Worm (Caenorhabditis elegans) whole organism, early embryonic: ENCODE data around the gene fbxa-179.

ENCODE experiments used
- B0310.2 ChIP-seq: sonication (generic microtip); optimal IDR thresholded peaks from 2 replicates; lab custom pipeline; 2016; ENCODE audit warnings: mild to moderate bottlenecking, missing genetic modification characterization, missing compliant biosample characterization
- F13C5.2 ChIP-seq: sonication (generic microtip); optimal IDR thresholded peaks from 2 replicates; lab custom pipeline; 2017; ENCODE audit warnings: mild to moderate bottlenecking, missing genetic modification characterization, inconsistent platforms, missing compliant biosample characterization
- aly-1 ChIP-seq: sonication (generic microtip); optimal IDR thresholded peaks from 2 replicates; lab custom pipeline; 2016; ENCODE audit warnings: missing genetic modification characterization, missing compliant biosample characterization
- ama-1 ChIP-seq: fragments of 150-350 bp; optimal IDR thresholded peaks from 2 replicates; lab custom pipeline; 2014
- ceh-13 ChIP-seq: fragments of 200-800 bp; sonication (Bioruptor generic); optimal IDR thresholded peaks from 2 replicates; lab custom pipeline; 2018; ENCODE audit warnings: mild to moderate bottlenecking, missing genetic modification characterization, missing compliant biosample characterization
- ceh-36 ChIP-seq: sonication (generic microtip); optimal IDR thresholded peaks from 2 replicates; lab custom pipeline; 2016; ENCODE audit warnings: missing genetic modification characterization, inconsistent platforms, missing compliant biosample characterization
- ets-7 ChIP-seq: sonication (generic microtip); optimal IDR thresholded peaks from 2 replicates; lab custom pipeline; 2016; ENCODE audit warnings: missing genotype, missing genetic modification characterization, missing compliant biosample characterization
- flt-1 ChIP-seq: fragments of 200-800 bp; sonication (Bioruptor generic); IDR thresholded peaks from 2 replicates; pipeline ENCODE4 v1.3.6; 2022; ENCODE audit warnings: missing genetic modification characterization, missing compliant biosample characterization
- hmbx-1 ChIP-seq: sonication (generic microtip); optimal IDR thresholded peaks from 2 replicates; lab custom pipeline; 2016; ENCODE audit warnings: mild to moderate bottlenecking, missing genetic modification characterization, missing compliant biosample characterization
- hmg-4 ChIP-seq: fragments of 200-800 bp; sonication (Bioruptor generic); optimal IDR thresholded peaks from 2 replicates; lab custom pipeline; 2018; ENCODE audit warnings: mild to moderate bottlenecking, missing genetic modification characterization, missing compliant biosample characterization
- hnd-1 ChIP-seq: sonication (generic microtip); optimal IDR thresholded peaks from 2 replicates; lab custom pipeline; 2016; ENCODE audit warnings: missing genetic modification characterization, missing compliant biosample characterization
- pes-1 ChIP-seq: fragments of 200-800 bp; sonication (Bioruptor generic); IDR thresholded peaks from 2 replicates; pipeline ENCODE4 v1.3.6; 2022; ENCODE audit warnings: missing genetic modification reagents, missing genetic modification characterization, missing compliant biosample characterization
- scrt-1 ChIP-seq: fragments of 200-800 bp; sonication (Bioruptor generic); IDR thresholded peaks from 2 replicates; pipeline ENCODE4 v1.3.6; 2022; ENCODE audit warnings: missing genetic modification characterization, missing compliant biosample characterization
- sea-1 ChIP-seq: fragments of 200-800 bp; sonication (Bioruptor generic); conservative IDR thresholded peaks from 2 replicates; pipeline ENCODE4 v1.3.6; 2022; ENCODE audit warnings: missing genetic modification characterization, missing compliant biosample characterization
- tbx-11 ChIP-seq: fragments of 200-800 bp; sonication (Bioruptor generic); IDR thresholded peaks from 2 replicates; pipeline ENCODE4 v1.3.6; 2022; ENCODE audit warnings: missing genetic modification characterization, missing compliant biosample characterization
- tbx-37 ChIP-seq: fragments of 200-800 bp; sonication (Bioruptor generic); conservative IDR thresholded peaks from 2 replicates; pipeline ENCODE4 v1.3.6; 2022; ENCODE audit warnings: missing genetic modification reagents, missing genetic modification characterization, missing compliant biosample characterization
- tra-4 ChIP-seq: sonication (generic microtip); optimal IDR thresholded peaks from 2 replicates; lab custom pipeline; 2017; ENCODE audit warnings: missing genetic modification characterization, missing compliant biosample characterization

Gene fbxa-179

DNA sequence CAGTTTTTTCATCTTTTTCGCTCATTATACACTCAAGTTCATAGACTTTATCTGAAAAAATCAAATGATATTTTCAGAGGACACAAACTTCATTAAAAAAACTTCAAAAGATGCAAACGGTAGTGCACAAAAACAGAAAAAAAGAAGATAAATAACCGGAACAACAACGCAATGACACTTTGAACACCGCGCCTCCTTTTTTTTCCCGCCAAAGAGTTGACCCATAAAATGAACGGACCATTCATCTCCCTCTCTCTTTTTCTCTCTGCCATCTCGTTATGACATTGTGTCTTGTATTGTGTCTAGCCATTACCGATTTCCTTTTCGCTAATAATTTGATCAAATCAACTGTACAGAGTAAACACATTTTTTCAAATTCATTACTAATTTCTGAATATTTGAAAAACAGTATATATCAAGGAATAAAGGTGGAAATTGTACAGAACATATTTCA is 8.9 kb upstream of the fbxa-179 start, which contains the start of gene F23D12.2:
Gene F23D12.2, minus strand, starts transcription at position 51 of the 454 bp plus-strand sequence.
- no peak for TF ChIP-seq tbx-37

DNA sequence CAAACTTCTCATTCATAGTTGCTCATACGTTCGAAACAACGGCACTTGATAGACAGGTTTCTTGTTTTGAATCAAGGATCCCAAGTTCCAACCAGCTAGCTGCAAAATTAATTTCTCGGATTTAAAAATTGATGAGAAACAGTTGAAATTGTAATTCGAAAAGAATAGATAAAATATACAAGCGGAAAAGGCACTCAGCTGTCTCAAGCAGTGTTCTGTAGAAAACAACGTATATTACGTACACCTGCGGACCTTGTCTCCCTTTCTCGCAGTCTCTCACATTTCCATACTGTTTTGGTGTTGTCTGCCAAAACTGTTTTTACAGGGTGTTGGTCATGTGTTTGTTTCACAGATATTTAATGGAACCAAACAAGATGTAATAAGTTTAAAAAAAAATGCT is 3.0 kb upstream of the fbxa-179 start, which contains the start of gene F23D12.10:
Gene F23D12.10, minus strand, starts transcription at position 101 of the 400 bp plus-strand sequence.
- TF ChIP-seq F13C5.2 (tag; lab: Kevin White, UChicago) (no peak), sea-1 (GFP tag; lab: Robert Waterston, UW) (no peak), hmbx-1 (tag; lab: Kevin White, UChicago) (no peak), pes-1 (no peak), ets-7 (no peak)

DNA sequence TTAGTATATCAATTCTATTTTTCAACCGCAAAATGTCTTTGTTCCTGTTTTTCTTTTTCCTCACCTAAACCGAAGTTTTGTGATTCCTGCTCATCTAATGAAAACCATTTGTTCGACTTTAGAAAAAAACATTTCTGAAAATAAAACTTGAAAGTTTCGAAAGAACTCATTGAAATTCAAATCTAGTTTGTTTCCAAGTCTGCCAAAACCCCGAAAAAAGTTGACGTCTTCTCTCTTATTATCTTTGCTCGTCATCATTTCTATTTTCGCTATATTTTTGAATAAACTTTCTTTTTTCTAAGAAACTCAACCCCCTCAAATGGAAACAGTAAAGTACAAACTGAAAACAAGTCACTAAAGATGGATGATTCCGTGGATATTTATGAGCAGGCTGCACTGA is 6.9 kb downstream of the fbxa-179 start, which contains the start of gene frpr-17:
Gene frpr-17, plus strand, starts transcription at position 301 of the 400 bp plus-strand sequence.
- TF ChIP-seq tbx-37 (no peak), F13C5.2 (tag; lab: Kevin White, UChicago) (no peak)

DNA sequence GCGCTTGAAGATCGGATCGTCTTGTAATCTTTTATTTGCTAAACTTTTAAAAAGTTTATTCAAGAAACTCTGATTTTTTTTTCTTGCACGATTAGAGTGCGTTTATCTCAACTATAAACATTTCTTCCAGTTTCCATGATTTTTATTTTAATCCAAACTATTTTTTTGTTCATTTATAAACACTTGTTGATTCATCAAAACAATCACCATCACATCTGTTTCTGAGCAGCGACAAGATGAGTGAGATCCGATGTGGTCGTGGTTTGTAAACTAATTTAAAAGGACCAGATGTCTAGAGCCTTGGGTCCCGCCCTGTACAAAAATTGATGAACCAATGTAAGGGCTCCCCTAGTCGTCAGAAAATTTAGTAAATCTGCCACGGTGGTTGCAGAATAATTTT is 11.4 kb downstream of the fbxa-179 start:
- TF ChIP-seq aly-1 (tag; lab: Kevin White, UChicago) (no peak), hnd-1 (no peak), ceh-36 (tag; lab: Kevin White, UChicago) (no peak), ama-1 (no peak), pes-1 (no peak), ceh-13 (GFP tag; lab: Kevin White, UChicago) (no peak), hmbx-1 (tag; lab: Kevin White, UChicago) (no peak), ets-7 (no peak), scrt-1 (no peak)

DNA sequence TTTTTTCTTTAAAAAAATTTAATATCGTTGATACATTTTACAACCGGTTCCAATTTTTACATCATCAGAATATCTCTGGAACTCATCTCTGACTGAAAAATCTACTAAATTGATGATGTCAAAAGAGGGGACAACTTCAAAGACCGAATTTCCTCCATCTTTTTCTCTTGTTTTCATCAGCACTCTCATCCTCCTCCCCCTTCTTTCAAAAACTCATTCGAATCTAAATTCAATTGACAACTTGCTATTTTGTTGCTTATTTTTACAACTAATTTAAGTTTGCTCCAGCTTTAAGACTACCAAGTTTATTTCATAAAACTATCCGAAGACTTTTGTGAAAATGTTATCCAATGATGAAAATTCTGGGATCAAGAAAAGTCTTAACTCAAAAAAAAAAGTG is 13.6 kb downstream of the fbxa-179 start:
- no peak for TF ChIP-seq tbx-11 (GFP tag; lab: Robert Waterston, UW)
- no peak for TF ChIP-seq ama-1
- TF ChIP-seq tbx-37: no peak
- TF ChIP-seq scrt-1: no peak
- no peak for TF ChIP-seq ceh-36 (tag; lab: Kevin White, UChicago)
- TF ChIP-seq hnd-1: no peak
- TF ChIP-seq hmg-4 (GFP tag; lab: Kevin White, UChicago): no peak
- no peak for TF ChIP-seq tra-4
- no peak for TF ChIP-seq ets-7
- no peak for TF ChIP-seq flt-1 (GFP tag; lab: Robert Waterston, UW)
- no peak for TF ChIP-seq B0310.2 (tag; lab: Kevin White, UChicago)
- no peak for TF ChIP-seq sea-1 (GFP tag; lab: Robert Waterston, UW)
- no peak for TF ChIP-seq aly-1 (tag; lab: Kevin White, UChicago)
- TF ChIP-seq ceh-13 (GFP tag; lab: Kevin White, UChicago): no peak
- no peak for TF ChIP-seq pes-1
- no peak for TF ChIP-seq hmbx-1 (tag; lab: Kevin White, UChicago)
- TF ChIP-seq F13C5.2 (tag; lab: Kevin White, UChicago): no peak

DNA sequence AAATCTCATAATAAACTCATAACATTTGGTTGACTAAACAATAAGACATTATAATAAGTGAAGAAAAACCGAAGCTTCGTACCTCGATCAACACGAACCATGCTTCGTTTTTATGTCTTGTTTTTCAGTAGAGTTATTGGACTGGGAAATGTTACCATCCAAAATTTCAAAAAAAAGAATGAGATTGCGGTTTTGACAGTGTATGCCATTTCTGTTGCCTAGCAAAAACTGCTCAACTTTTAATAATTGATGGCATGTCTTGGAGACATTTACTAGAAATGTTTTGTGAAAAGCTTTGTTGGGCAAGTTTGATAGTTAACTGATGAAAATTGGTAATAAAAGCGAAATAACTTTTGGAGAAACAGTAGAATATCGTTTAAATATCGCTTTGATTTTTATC is 17.4 kb downstream of the fbxa-179 start, which contains the start of gene Y60A9.1:
Gene Y60A9.1, minus strand, starts transcription at position 101 of the 400 bp plus-strand sequence.
- no peak for TF ChIP-seq hnd-1
- TF ChIP-seq flt-1 (GFP tag; lab: Robert Waterston, UW): no peak
- no peak for TF ChIP-seq ceh-13 (GFP tag; lab: Kevin White, UChicago)
- TF ChIP-seq hmg-4 (GFP tag; lab: Kevin White, UChicago): no peak
- no peak for TF ChIP-seq tra-4
- TF ChIP-seq tbx-37: no peak
- no peak for TF ChIP-seq ama-1
- no peak for TF ChIP-seq tbx-11 (GFP tag; lab: Robert Waterston, UW)
- TF ChIP-seq hmbx-1 (tag; lab: Kevin White, UChicago): no peak
- no peak for TF ChIP-seq pes-1
- no peak for TF ChIP-seq ets-7
- no peak for TF ChIP-seq aly-1 (tag; lab: Kevin White, UChicago)
- TF ChIP-seq B0310.2 (tag; lab: Kevin White, UChicago): no peak
- no peak for TF ChIP-seq ceh-36 (tag; lab: Kevin White, UChicago)
- no peak for TF ChIP-seq scrt-1
- no peak for TF ChIP-seq F13C5.2 (tag; lab: Kevin White, UChicago)
- TF ChIP-seq sea-1 (GFP tag; lab: Robert Waterston, UW): no peak

DNA sequence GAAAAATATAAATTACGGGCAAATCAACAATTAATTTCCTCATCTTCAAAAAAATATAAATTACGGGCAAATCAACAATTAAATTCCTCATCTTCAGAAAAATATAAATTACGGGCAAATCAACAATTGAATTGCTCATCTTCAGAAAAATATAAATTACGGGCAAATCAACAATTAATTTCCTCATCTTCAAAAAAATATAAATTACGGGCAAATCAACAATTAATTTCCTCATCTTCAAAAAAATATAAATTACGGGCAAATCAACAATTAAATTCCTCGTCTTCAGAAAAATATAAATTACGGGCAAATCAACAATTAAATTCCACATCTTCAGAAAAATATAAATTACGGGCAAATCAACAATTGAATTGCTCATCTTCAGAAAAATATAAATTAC is 24.9 kb downstream of the fbxa-179 start:
- TF ChIP-seq sea-1 (GFP tag; lab: Robert Waterston, UW) (0 out of 2 replicates have a peak, but pooled peaks have one; percentile 22), tbx-37 (peak; percentile 52; the same call in 1 of the 2 replicates)

DNA sequence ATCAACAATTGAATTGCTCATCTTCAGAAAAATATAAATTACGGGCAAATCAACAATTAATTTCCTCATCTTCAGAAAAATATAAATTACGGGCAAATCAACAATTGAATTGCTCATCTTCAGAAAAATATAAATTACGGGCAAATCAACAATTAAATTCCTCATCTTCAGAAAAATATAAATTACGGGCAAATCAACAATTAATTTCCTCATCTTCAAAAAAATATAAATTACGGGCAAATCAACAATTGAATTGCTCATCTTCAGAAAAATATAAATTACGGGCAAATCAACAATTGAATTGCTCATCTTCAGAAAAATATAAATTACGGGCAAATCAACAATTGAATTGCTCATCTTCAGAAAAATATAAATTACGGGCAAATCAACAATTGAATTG is 26.0 kb downstream of the fbxa-179 start:
- TF ChIP-seq tbx-37: peak; percentile 42; the same call in 1 of the 2 replicates

DNA sequence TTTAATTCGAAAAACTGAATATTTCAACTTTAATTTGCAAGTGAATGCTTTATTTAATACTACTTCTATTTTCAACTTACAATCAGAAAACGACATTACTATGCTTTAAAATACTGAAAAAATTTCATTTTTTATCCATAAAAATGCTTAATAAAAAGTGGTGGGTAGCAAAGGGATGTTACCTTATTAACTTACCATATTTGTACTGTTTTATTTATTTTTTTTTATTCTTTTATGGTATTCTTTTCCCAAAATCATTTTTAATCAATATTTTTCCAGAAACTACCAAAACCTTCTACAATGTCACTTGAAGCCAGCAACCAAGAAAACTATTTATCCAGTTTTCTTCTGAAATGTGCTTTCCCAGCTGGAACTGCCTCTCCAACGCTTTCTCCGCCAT is 29.7 kb downstream of the fbxa-179 start, which contains the start of gene Y60A9.3:
Gene Y60A9.3, plus strand, starts transcription at position 301 of the 400 bp plus-strand sequence.
- TF ChIP-seq tra-4: no peak
- TF ChIP-seq hnd-1: no peak
- no peak for TF ChIP-seq ceh-36 (tag; lab: Kevin White, UChicago)
- no peak for TF ChIP-seq hmbx-1 (tag; lab: Kevin White, UChicago)
- TF ChIP-seq flt-1 (GFP tag; lab: Robert Waterston, UW): no peak
- no peak for TF ChIP-seq tbx-37
- TF ChIP-seq tbx-11 (GFP tag; lab: Robert Waterston, UW): no peak
- no peak for TF ChIP-seq ets-7
- TF ChIP-seq ceh-13 (GFP tag; lab: Kevin White, UChicago): no peak
- no peak for TF ChIP-seq sea-1 (GFP tag; lab: Robert Waterston, UW)
- TF ChIP-seq hmg-4 (GFP tag; lab: Kevin White, UChicago): no peak
- TF ChIP-seq aly-1 (tag; lab: Kevin White, UChicago): no peak
- TF ChIP-seq B0310.2 (tag; lab: Kevin White, UChicago): no peak
- TF ChIP-seq F13C5.2 (tag; lab: Kevin White, UChicago): no peak
- no peak for TF ChIP-seq pes-1
- TF ChIP-seq ama-1: no peak
- TF ChIP-seq scrt-1: no peak
